Fruit fly (Drosophila melanogaster): ENCODE measurements around the gene eca.

- TF ChIP-seq CG8478 (optimal IDR thresholded peaks at IDR 0.05) (no peak), CTCF (optimal IDR thresholded peaks at IDR 0.05) (no peak)
Observed at dm6 chr3R:9725121-9725956, 40.1 kb upstream of the eca start, which contains the start of gene hyd.
